Fruit fly (Drosophila melanogaster) whole organism, wandering third instar larva: ENCODE measurements around the gene Aptx.

Source experiments
- Abd-B ChIP-seq: fragments of >200 bp; optimal IDR thresholded peaks from 2 replicates; lab custom pipeline; 2017; ENCODE audit warnings: missing biosample characterization, missing genetic modification characterization
- Dfd ChIP-seq: fragments of >200 bp; optimal IDR thresholded peaks from 2 replicates; lab custom pipeline; 2017; ENCODE audit warnings: missing biosample characterization, missing genetic modification characterization
- HLH106 ChIP-seq: fragments of 200-800 bp; optimal IDR thresholded peaks from 3 replicates; lab custom pipeline; 2019; ENCODE audit warnings: missing biosample characterization, mild to moderate bottlenecking, missing genetic modification characterization, moderate library complexity
- Hnf4 ChIP-seq: fragments of 200-800 bp; sonication (Bioruptor generic); optimal IDR thresholded peaks from 2 replicates; lab custom pipeline; 2016; ENCODE audit warnings: missing biosample characterization, mild to moderate bottlenecking, missing genetic modification characterization
- Hr78 ChIP-seq: fragments of >200 bp; optimal IDR thresholded peaks from 2 replicates; lab custom pipeline; 2017; ENCODE audit warnings: missing biosample characterization, missing genetic modification characterization
- Jra ChIP-seq: sonication (Bioruptor generic); optimal IDR thresholded peaks from 2 replicates; lab custom pipeline; 2016; ENCODE audit warnings: missing biosample characterization, missing genetic modification characterization
- OdsH ChIP-seq: fragments of 200-800 bp; sonication (Bioruptor generic); optimal IDR thresholded peaks from 2 replicates; lab custom pipeline; 2016; ENCODE audit warnings: missing biosample characterization, mild to moderate bottlenecking, missing genetic modification characterization
- foxo ChIP-seq, 2 experiments: fragments of 200-800 bp; sonication (Bioruptor generic); optimal IDR thresholded peaks; 2 replicates in 1 of 2; 3 replicates in 1 of 2; lab custom pipeline; 2016 to 2017; ENCODE audit warnings: missing biosample characterization in 2 of 2, missing genetic modification characterization in 2 of 2
- fru ChIP-seq: fragments of 200-800 bp; sonication (Bioruptor generic); optimal IDR thresholded peaks from 3 replicates; lab custom pipeline; 2016; ENCODE audit warnings: missing biosample characterization, mild to moderate bottlenecking, missing genetic modification characterization
- h ChIP-seq: fragments of 200-800 bp; sonication (Bioruptor generic); optimal IDR thresholded peaks from 3 replicates; lab custom pipeline; 2016; ENCODE audit warnings: missing biosample characterization, mild to moderate bottlenecking, missing genetic modification characterization
- pan ChIP-seq: fragments of >200 bp; optimal IDR thresholded peaks from 2 replicates; lab custom pipeline; 2017
- psq ChIP-seq: fragments of 200-800 bp; sonication (Bioruptor generic); optimal IDR thresholded peaks from 3 replicates; lab custom pipeline; 2017; ENCODE audit warnings: missing biosample characterization, mild to moderate bottlenecking, missing genetic modification characterization, moderate library complexity
- rgr ChIP-seq: fragments of 200-800 bp; sonication (Bioruptor generic); optimal IDR thresholded peaks from 3 replicates; lab custom pipeline; 2016; ENCODE audit warnings: missing biosample characterization, mild to moderate bottlenecking, missing genetic modification characterization
- woc ChIP-seq: sonication (Bioruptor generic); optimal IDR thresholded peaks from 2 replicates; lab custom pipeline; 2016; ENCODE audit warnings: missing biosample characterization, mild to moderate bottlenecking, missing genetic modification characterization

dm6 chr3R:19353751-19354150, 49.5 kb upstream of the Aptx start, which contains the start of gene CG43203:
- TF ChIP-seq Hr78 (GFP tag; lab: Kevin White, UChicago) (no peak), Hnf4 (GFP tag; lab: Kevin White, UChicago) (no peak), pan (lab: Kevin White, UChicago) (no peak), psq (GFP tag; lab: Kevin White, UChicago) (no peak), foxo (GFP tag; optimal IDR thresholded peaks at IDR 0.05; lab: Kevin White, UChicago) (no peak), Jra (GFP tag; lab: Kevin White, UChicago) (no peak), woc (no peak), fru (no peak), Dfd (no peak), HLH106 (tag; lab: Kevin White, UChicago) (no peak), Abd-B (GFP tag; lab: Kevin White, UChicago) (no peak), OdsH (GFP tag; lab: Kevin White, UChicago) (no peak), h (no peak), rgr (GFP tag; lab: Kevin White, UChicago) (no peak)
